Fruit fly (Drosophila melanogaster): Measurements from ENCODE around the gene CG8578.

dm6 chrX:15857601-15858284 lies 13.5 kb downstream of the CG8578 start, which contains the start of the genes CG46440 and Myb:
- TF ChIP-seq CG15336 (GFP tag; IDR thresholded peaks at IDR 0.05), result 0 out of 2 replicates have a peak, but pooled peaks have one; percentile 20
- TF ChIP-seq Met (GFP tag; optimal IDR thresholded peaks at IDR 0.05), result no peak
- TF ChIP-seq Sox14 (GFP tag; optimal IDR thresholded peaks at IDR 0.05), result no peak
- TF ChIP-seq CG6854 (GFP tag; optimal IDR thresholded peaks at IDR 0.05), result no peak
- TF ChIP-seq fd59A (GFP tag; optimal IDR thresholded peaks at IDR 0.05), result no peak
- TF ChIP-seq ss (GFP tag; optimal IDR thresholded peaks at IDR 0.05), result no peak
- TF ChIP-seq salr (GFP tag; optimal IDR thresholded peaks at IDR 0.05), result no peak
- TF ChIP-seq Blimp-1 (GFP tag; optimal IDR thresholded peaks at IDR 0.05), result no peak
- no peak for TF ChIP-seq CG11762 (GFP tag; optimal IDR thresholded peaks at IDR 0.05; ENCODE audit: insufficient read depth)

Data from whole organism, prepupa.